Worm (Caenorhabditis elegans): Measurements from ENCODE around the gene F53B2.8.
"Not testable (repeated sequence)": the region's sequence is repeated elsewhere in the genome, so short reads cannot be mapped to it uniquely, and the experiment has no call there.

The F53B2.8 gene

ce11 chrIV:12501956-12502355 lies 25.2 kb downstream of the F53B2.8 start, which contains the start of gene sru-18:
Gene sru-18 (plus strand): TSS chrIV:12502256.
- no peak for TF ChIP-seq tbx-8 (GFP tag; optimal IDR thresholded peaks at IDR 0.05)
- TF ChIP-seq blmp-1 (tag; optimal IDR thresholded peaks at IDR 0.05): no peak
- no peak for TF ChIP-seq nhr-28 (tag; optimal IDR thresholded peaks at IDR 0.05)
- TF ChIP-seq nhr-12 (tag; optimal IDR thresholded peaks at IDR 0.05): no peak
- no peak for TF ChIP-seq sem-2 (GFP tag; optimal IDR thresholded peaks at IDR 0.05)
- no peak for TF ChIP-seq elt-3 (tag; optimal IDR thresholded peaks at IDR 0.05)
- TF ChIP-seq bed-3 (GFP tag; optimal IDR thresholded peaks at IDR 0.05): no peak
- no peak for TF ChIP-seq nhr-76 (tag; optimal IDR thresholded peaks at IDR 0.05)
- no peak for TF ChIP-seq flh-1 (GFP tag; optimal IDR thresholded peaks at IDR 0.05)
- no peak for TF ChIP-seq nhr-237 (tag; optimal IDR thresholded peaks at IDR 0.05)
- no peak for TF ChIP-seq pha-4 (tag; optimal IDR thresholded peaks at IDR 0.05)
- no peak for TF ChIP-seq drap-1 (GFP tag; optimal IDR thresholded peaks at IDR 0.05)
- TF ChIP-seq ceh-39 (tag; optimal IDR thresholded peaks at IDR 0.05): no peak
- no peak for TF ChIP-seq ceh-83 (GFP tag; optimal IDR thresholded peaks at IDR 0.05)
- no peak for TF ChIP-seq unc-120 (tag; optimal IDR thresholded peaks at IDR 0.05; ENCODE audit: poor library complexity, severe bottlenecking)
- no peak for TF ChIP-seq ztf-11 (tag; optimal IDR thresholded peaks at IDR 0.05)
- TF ChIP-seq sptf-1 (tag; optimal IDR thresholded peaks at IDR 0.05): no peak

DNA sequence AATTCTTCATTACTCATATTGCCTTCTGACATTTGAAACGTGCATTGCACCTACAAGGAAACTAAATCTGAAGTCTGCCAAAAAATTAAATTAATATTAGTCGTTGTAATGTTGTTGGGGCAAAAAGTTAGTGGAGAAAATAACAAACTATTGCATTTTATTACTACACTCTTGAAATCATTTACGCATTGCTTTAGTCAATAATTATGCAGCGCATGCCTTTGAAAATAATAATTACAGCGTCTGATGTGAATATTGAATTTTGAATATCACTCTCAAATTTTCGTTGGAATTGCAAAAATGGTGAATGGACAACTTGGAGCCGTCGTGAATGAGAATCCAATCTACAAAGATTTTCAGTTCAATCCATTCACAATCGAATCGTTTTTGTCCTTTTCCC lies 29.0 kb downstream of the F53B2.8 start, which contains the start of gene sru-19:
Gene sru-19 (plus strand): TSS at position 301 of the 400 bp plus-strand sequence.
- TF ChIP-seq ham-2 (GFP tag; optimal IDR thresholded peaks at IDR 0.05): no peak
- no peak for TF ChIP-seq ces-1 (GFP tag; optimal IDR thresholded peaks at IDR 0.05)
- no peak for TF ChIP-seq ceh-39 (tag; optimal IDR thresholded peaks at IDR 0.05)
- no peak for TF ChIP-seq cnd-1 (tag; optimal IDR thresholded peaks at IDR 0.05)
- no peak for TF ChIP-seq nhr-28 (tag; optimal IDR thresholded peaks at IDR 0.05)
- no peak for TF ChIP-seq bed-3 (GFP tag; optimal IDR thresholded peaks at IDR 0.05)
- no peak for TF ChIP-seq lin-13 (tag; optimal IDR thresholded peaks at IDR 0.05)
- TF ChIP-seq hlh-1 (tag; optimal IDR thresholded peaks at IDR 0.05): no peak
- no peak for TF ChIP-seq pha-4 (tag; optimal IDR thresholded peaks at IDR 0.05)
- no peak for TF ChIP-seq zip-8 (tag; optimal IDR thresholded peaks at IDR 0.05)
- TF ChIP-seq elt-3 (tag; optimal IDR thresholded peaks at IDR 0.05): no peak
- TF ChIP-seq ceh-83 (GFP tag; optimal IDR thresholded peaks at IDR 0.05): no peak
- TF ChIP-seq nhr-2 (tag; optimal IDR thresholded peaks at IDR 0.05): no peak

DNA sequence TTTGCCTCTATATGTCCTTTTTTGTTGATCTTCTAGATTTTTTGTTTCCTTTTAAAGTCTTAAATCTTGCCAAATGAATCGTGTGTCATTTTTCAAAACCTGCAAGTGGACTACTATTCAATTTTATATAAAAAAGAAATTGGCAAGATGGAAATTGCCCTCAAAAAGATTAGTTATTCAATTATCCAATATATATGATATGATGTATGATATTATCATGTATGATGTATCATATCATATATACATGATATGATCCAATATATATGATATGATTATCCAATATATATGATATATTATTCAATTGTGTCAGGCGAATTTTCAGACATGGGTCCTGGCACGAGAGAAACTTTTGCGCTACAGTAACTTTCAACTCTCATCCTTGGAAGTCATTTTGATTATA lies 32.0 kb downstream of the F53B2.8 start, which contains the start of gene sru-20:
Gene sru-20 (plus strand): TSS at position 301 of the 400 bp plus-strand sequence.
- TF ChIP-seq sptf-1 (tag; optimal IDR thresholded peaks at IDR 0.05) (no peak), nhr-76 (tag; optimal IDR thresholded peaks at IDR 0.05) (no peak), ces-1 (GFP tag; optimal IDR thresholded peaks at IDR 0.05) (no peak), unc-39 (tag; optimal IDR thresholded peaks at IDR 0.05) (no peak), ceh-43 (GFP tag; optimal IDR thresholded peaks at IDR 0.05) (no peak), bed-3 (GFP tag; optimal IDR thresholded peaks at IDR 0.05) (no peak), elt-1 (tag; optimal IDR thresholded peaks at IDR 0.05; ENCODE audit: borderline replicate concordance, insufficient read depth) (no peak), mab-5 (tag; optimal IDR thresholded peaks at IDR 0.05) (no peak)

- TF ChIP-seq ces-1 (GFP tag; optimal IDR thresholded peaks at IDR 0.05) (no peak), elt-3 (tag; optimal IDR thresholded peaks at IDR 0.05) (no peak)
These were observed 36.7 kb downstream of the F53B2.8 start, which contains the start of gene him-6 for ce11 chrIV:12490491-12490890. Gene him-6 (plus strand): TSS chrIV:12490791.

DNA sequence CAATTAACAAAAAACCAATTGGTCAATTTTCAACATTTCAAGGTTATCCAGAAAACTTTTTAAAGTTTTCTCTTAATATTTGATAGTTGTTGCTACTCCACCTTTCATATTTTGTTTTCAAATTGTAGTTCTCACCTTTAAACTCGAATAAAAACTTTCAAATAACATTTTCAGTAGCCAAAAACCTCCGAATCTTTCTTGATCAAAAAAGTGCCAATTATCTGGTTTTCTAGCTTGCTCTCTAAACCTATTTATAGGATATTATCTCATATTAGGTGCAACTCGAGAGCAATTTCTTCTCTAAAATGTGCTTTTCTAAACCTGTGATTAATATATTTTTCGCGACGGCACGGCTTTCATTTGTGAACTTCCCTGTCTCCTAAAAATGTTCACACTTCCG lies 40.0 kb downstream of the F53B2.8 start, which contains the start of gene sru-26:
Gene sru-26 (plus strand): TSS at position 301 of the 400 bp plus-strand sequence.
- no peak for TF ChIP-seq nhr-76 (tag; optimal IDR thresholded peaks at IDR 0.05)

DNA sequence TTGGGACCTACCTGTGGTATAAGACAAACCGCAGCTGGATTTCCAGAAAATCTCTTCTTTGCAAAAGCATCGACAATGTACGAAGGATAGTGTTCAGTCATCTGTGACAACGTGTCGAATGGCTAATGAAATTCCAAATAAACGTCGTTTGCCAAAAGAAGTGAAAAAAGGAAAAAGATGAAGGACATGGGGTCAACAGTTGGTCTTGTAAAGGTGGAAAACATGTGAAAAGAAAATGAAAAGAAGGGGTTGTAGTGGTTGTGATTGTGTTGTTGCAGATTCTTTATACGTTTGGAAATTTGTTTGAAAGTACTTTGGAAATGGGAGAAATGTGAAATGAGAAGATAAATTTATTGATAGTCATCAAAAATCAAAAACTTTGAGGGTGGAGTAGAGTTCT lies 42.7 kb downstream of the F53B2.8 start, which contains the start of gene T04A11.4:
Gene T04A11.4 (minus strand): TSS at position 101 of the 400 bp plus-strand sequence.
- TF ChIP-seq zip-8, blmp-1, ztf-11 (tag; optimal IDR thresholded peaks at IDR 0.05): not testable (repeated sequence)

DNA sequence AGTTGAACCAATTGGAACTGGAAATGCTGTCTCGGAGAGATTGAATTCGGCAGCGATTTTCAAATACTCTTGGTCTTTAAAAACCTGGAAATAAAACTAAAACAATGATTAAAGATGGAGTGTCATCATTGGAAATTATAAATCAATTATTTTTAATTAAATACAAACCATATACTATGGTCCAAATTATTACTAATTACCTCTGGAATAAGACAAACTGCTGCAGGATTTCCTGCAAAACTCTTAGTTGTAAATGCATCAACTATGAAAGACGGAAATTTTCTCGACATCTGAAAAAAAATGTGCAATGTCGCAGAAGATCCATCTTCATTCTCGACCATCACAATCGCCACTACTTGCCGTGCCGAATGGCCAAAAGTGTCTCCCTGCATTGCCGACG lies 48.5 kb downstream of the F53B2.8 start, which contains the start of gene igdb-1:
Gene igdb-1 (plus strand): TSS at position 301 of the 400 bp plus-strand sequence.
- TF ChIP-seq lin-32 (GFP tag; optimal IDR thresholded peaks at IDR 0.05); M03D4.4 (tag; optimal IDR thresholded peaks at IDR 0.05); zip-8 (tag; optimal IDR thresholded peaks at IDR 0.05): not testable (repeated sequence)

Data from whole organism, mixed stage, embryonic.